Fruit fly (Drosophila melanogaster): ENCODE data around the gene CG7907.

- no peak for TF ChIP-seq cnc (optimal IDR thresholded peaks at IDR 0.05)
- TF ChIP-seq CG14711 (tag; optimal IDR thresholded peaks at IDR 0.05), result no peak
- TF ChIP-seq CG7101 (tag; optimal IDR thresholded peaks at IDR 0.05), result no peak
- no peak for TF ChIP-seq CG33017 (tag; optimal IDR thresholded peaks at IDR 0.05)
- no peak for TF ChIP-seq kay (GFP tag; ENCODE audit: borderline replicate concordance)
- TF ChIP-seq Mnt (GFP tag; optimal IDR thresholded peaks at IDR 0.05), result no peak
- no peak for TF ChIP-seq ovo (GFP tag; optimal IDR thresholded peaks at IDR 0.05)
- TF ChIP-seq CG5204 (GFP tag; optimal IDR thresholded peaks at IDR 0.05), result no peak
- no peak for TF ChIP-seq cic (GFP tag; optimal IDR thresholded peaks at IDR 0.05)
- TF ChIP-seq tj (GFP tag; optimal IDR thresholded peaks at IDR 0.05), result no peak
- no peak for TF ChIP-seq Clk (GFP tag; optimal IDR thresholded peaks at IDR 0.05)
- no peak for TF ChIP-seq CG11617 (GFP tag; optimal IDR thresholded peaks at IDR 0.05)
Measured at dm6 chr3R:21387356-21387980, 16.1 kb upstream of the CG7907 start.

Measured in whole organism, adult.